Worm (Caenorhabditis elegans) whole organism, late embryonic: Measurements from ENCODE around the gene raga-1.

Experiments
- F13H6.1 ChIP-seq: sonication (generic microtip); optimal IDR thresholded peaks from 2 replicates; lab custom pipeline; 2016; ENCODE audit warnings: missing genetic modification characterization, missing compliant biosample characterization
- ama-1 ChIP-seq: fragments of 150-350 bp; optimal IDR thresholded peaks from 2 replicates; lab custom pipeline; 2014
- hlh-15 ChIP-seq: sonication (generic microtip); optimal IDR thresholded peaks from 2 replicates; lab custom pipeline; 2016; ENCODE audit warnings: missing genetic modification characterization, missing compliant biosample characterization
- hlh-30 ChIP-seq: sonication (generic microtip); optimal IDR thresholded peaks from 2 replicates; lab custom pipeline; 2017; ENCODE audit warnings: antibody characterized with exemption, missing genetic modification characterization, missing compliant biosample characterization; ENCODE audit not compliant: insufficient read depth
- hlh-8 ChIP-seq: sonication (generic microtip); optimal IDR thresholded peaks from 2 replicates; lab custom pipeline; 2016; ENCODE audit warnings: missing genotype, missing genetic modification characterization, missing compliant biosample characterization
- mec-3 ChIP-seq: sonication (generic microtip); optimal IDR thresholded peaks from 2 replicates; lab custom pipeline; 2016; ENCODE audit warnings: borderline replicate concordance, missing genetic modification characterization, missing compliant biosample characterization
- pag-3 ChIP-seq: sonication (generic microtip); optimal IDR thresholded peaks from 2 replicates; lab custom pipeline; 2016; ENCODE audit warnings: missing compliant biosample characterization, missing genetic modification characterization, borderline replicate concordance
- pqm-1 ChIP-seq: sonication (generic microtip); optimal IDR thresholded peaks from 2 replicates; lab custom pipeline; 2016; ENCODE audit warnings: missing genetic modification characterization, missing compliant biosample characterization
- tbx-2 ChIP-seq: sonication (generic microtip); optimal IDR thresholded peaks from 2 replicates; lab custom pipeline; 2016; ENCODE audit warnings: missing genetic modification characterization, missing compliant biosample characterization

DNA sequence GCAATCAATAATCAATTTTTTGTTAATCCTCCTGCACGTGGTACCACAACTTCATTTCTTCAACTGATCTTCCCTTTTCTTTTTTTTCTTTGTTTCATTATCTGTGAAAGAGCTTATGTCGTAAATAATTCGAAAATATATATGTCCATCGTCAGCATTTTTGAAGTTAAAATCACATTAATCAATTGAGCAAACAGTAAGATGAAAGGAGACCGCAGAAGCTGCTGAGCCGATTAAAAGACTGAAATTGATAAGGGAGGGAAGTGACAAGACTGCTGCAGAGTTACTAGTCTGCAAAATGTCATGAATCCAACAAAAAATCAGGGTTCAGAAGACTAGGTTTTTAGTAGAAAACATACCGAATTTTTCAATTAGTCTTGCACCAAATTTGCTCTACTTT lies 17.4 kb upstream of the raga-1 start:
- TF ChIP-seq tbx-2 (no peak), pqm-1 (tag; lab: Kevin White, UChicago) (no peak), hlh-30 (tag; lab: Kevin White, UChicago) (no peak), hlh-8 (tag; lab: Kevin White, UChicago) (no peak), pag-3 (no peak), ama-1 (lab: Kevin White, UChicago) (no peak), hlh-15 (tag; lab: Kevin White, UChicago) (no peak), F13H6.1 (tag; lab: Kevin White, UChicago) (no peak), mec-3 (tag; lab: Kevin White, UChicago) (no peak)
